Fruit fly (Drosophila melanogaster) whole organism, embryonic: ENCODE measurements around the gene CG31100.

ENCODE experiments used
- CG12769 ChIP-seq: fragments of 200-800 bp; sonication (Bioruptor generic); optimal IDR thresholded peaks from 2 replicates; lab custom pipeline; 2019; ENCODE audit warnings: missing biosample characterization, mild to moderate bottlenecking, missing genetic modification characterization, moderate library complexity
- CG13424 ChIP-seq: fragments of 200-800 bp; sonication (Bioruptor generic); optimal IDR thresholded peaks from 2 replicates; lab custom pipeline; 2019; ENCODE audit warnings: missing biosample characterization, mild to moderate bottlenecking, missing genetic modification characterization, moderate library complexity
- CG14667 ChIP-seq: fragments of 200-800 bp; sonication (Bioruptor generic); IDR thresholded peaks from 2 replicates; pipeline ENCODE4 v1.3.6; 2022; ENCODE audit warnings: missing biosample characterization, missing genetic modification characterization
- CG2875 ChIP-seq: fragments of 200-800 bp; sonication (Bioruptor generic); optimal IDR thresholded peaks from 2 replicates; lab custom pipeline; 2017; ENCODE audit warnings: missing biosample characterization, mild to moderate bottlenecking, missing genetic modification characterization, missing genetic modification reagents
- CG34224 ChIP-seq: fragments of 200-800 bp; sonication (Bioruptor generic); IDR thresholded peaks from 3 replicates; pipeline ENCODE4 v1.3.6; 2022; ENCODE audit warnings: missing biosample characterization, missing genetic modification characterization; ENCODE audit not compliant: partially characterized antibody
- CG4360 ChIP-seq: fragments of 200-800 bp; sonication (Bioruptor generic); IDR thresholded peaks from 2 replicates; pipeline ENCODE4 v1.3.6; 2022; ENCODE audit warnings: missing biosample characterization, missing genetic modification characterization
- CG6689 ChIP-seq: fragments of 200-800 bp; sonication (Bioruptor generic); IDR thresholded peaks from 2 replicates; pipeline ENCODE4 v1.3.6; 2022; ENCODE audit warnings: missing biosample characterization, missing genetic modification characterization
- CG7745 ChIP-seq: fragments of 200-800 bp; sonication (Bioruptor generic); optimal IDR thresholded peaks from 2 replicates; lab custom pipeline; 2018; ENCODE audit warnings: missing biosample characterization, mild to moderate bottlenecking, missing genetic modification characterization, moderate library complexity
- Doc3 ChIP-seq: fragments of 200-800 bp; sonication (Bioruptor generic); IDR thresholded peaks from 3 replicates; pipeline ENCODE4 v1.3.6; 2022; ENCODE audit warnings: missing biosample characterization, missing genetic modification characterization; ENCODE audit not compliant: partially characterized antibody
- Eip74EF ChIP-seq, 2 experiments: fragments of 200-800 bp in 1 of 2; fragments of >200 bp in 1 of 2; sonication (Bioruptor generic) in 1 of 2; optimal IDR thresholded peaks; 2 replicates each; lab custom pipeline; 2017 to 2019; ENCODE audit warnings: missing biosample characterization in 2 of 2, missing genetic modification characterization in 2 of 2, mild to moderate bottlenecking in 1 of 2, moderate library complexity in 1 of 2
- Hey ChIP-seq: fragments of 200-800 bp; sonication (Bioruptor generic); optimal IDR thresholded peaks from 3 replicates; lab custom pipeline; 2018; ENCODE audit warnings: missing biosample characterization, mild to moderate bottlenecking, missing genetic modification characterization
- Hr78 ChIP-seq, 2 experiments: fragments of 200-800 bp in 1 of 2; fragments of >200 bp in 1 of 2; sonication (Bioruptor generic) in 1 of 2; optimal IDR thresholded peaks; 2 replicates each; lab custom pipeline; 2017 to 2019; ENCODE audit warnings: missing biosample characterization in 2 of 2, missing genetic modification characterization in 2 of 2, mild to moderate bottlenecking in 1 of 2, moderate library complexity in 1 of 2
- Nf-YA ChIP-seq: fragments of 200-800 bp; sonication (Bioruptor generic); IDR thresholded peaks from 2 replicates; pipeline ENCODE4 v1.3.6; 2022; ENCODE audit warnings: missing biosample characterization, missing genetic modification characterization
- Ptx1 ChIP-seq: fragments of 200-800 bp; sonication (Bioruptor generic); IDR thresholded peaks from 2 replicates; pipeline ENCODE4 v1.3.6; 2022; ENCODE audit warnings: missing biosample characterization, missing genetic modification characterization
- Taf1 ChIP-seq: fragments of 200-800 bp; sonication (Bioruptor generic); IDR thresholded peaks from 2 replicates; pipeline ENCODE4 v1.3.6; 2022; ENCODE audit warnings: missing biosample characterization, missing genetic modification characterization
- Vsx1 ChIP-seq: fragments of 200-800 bp; sonication (Bioruptor generic); optimal IDR thresholded peaks from 2 replicates; lab custom pipeline; 2017; ENCODE audit warnings: missing biosample characterization, mild to moderate bottlenecking, missing genetic modification characterization, missing genetic modification reagents
- abd-A ChIP-seq: fragments of 200-800 bp; sonication (Bioruptor generic); optimal IDR thresholded peaks from 3 replicates; lab custom pipeline; 2019; ENCODE audit warnings: missing biosample characterization, mild to moderate bottlenecking, missing genetic modification characterization, moderate library complexity
- ash1 ChIP-seq: fragments of 200-800 bp; sonication (Bioruptor generic); optimal IDR thresholded peaks from 2 replicates; lab custom pipeline; 2018; ENCODE audit warnings: missing biosample characterization, mild to moderate bottlenecking, missing genetic modification characterization
- ato ChIP-seq: fragments of 200-800 bp; sonication (Bioruptor generic); IDR thresholded peaks from 2 replicates; pipeline ENCODE4 v1.3.6; 2022; ENCODE audit warnings: missing biosample characterization, missing genetic modification characterization; ENCODE audit not compliant: partially characterized antibody
- bigmax ChIP-seq: fragments of 200-800 bp; sonication (Bioruptor generic); optimal IDR thresholded peaks from 2 replicates; lab custom pipeline; 2018; ENCODE audit warnings: missing biosample characterization, mild to moderate bottlenecking, missing genetic modification characterization
- cas ChIP-seq: fragments of 200-800 bp; sonication (Bioruptor generic); IDR thresholded peaks from 2 replicates; pipeline ENCODE4 v1.3.6; 2022; ENCODE audit warnings: missing biosample characterization, missing genetic modification characterization
- chinmo ChIP-seq: fragments of 200-800 bp; sonication (Bioruptor generic); IDR thresholded peaks from 4 replicates; pipeline ENCODE4 v1.3.6; 2022; ENCODE audit warnings: missing biosample characterization, missing genetic modification characterization; ENCODE audit not compliant: partially characterized antibody
- chm ChIP-seq: fragments of 200-800 bp; sonication (Bioruptor generic); IDR thresholded peaks from 2 replicates; pipeline ENCODE4 v1.3.6; 2022; ENCODE audit warnings: missing biosample characterization, missing genetic modification characterization
- ci ChIP-seq: fragments of 200-800 bp; sonication (Bioruptor generic); IDR thresholded peaks from 3 replicates; pipeline ENCODE4 v1.3.6; 2022; ENCODE audit warnings: missing biosample characterization, missing genetic modification characterization
- corto ChIP-seq: fragments of 200-800 bp; sonication (Bioruptor generic); optimal IDR thresholded peaks from 2 replicates; lab custom pipeline; 2016; ENCODE audit warnings: missing biosample characterization, mild to moderate bottlenecking, missing genetic modification characterization, moderate library complexity
- crol ChIP-seq: fragments of 200-800 bp; sonication (Bioruptor generic); IDR thresholded peaks from 2 replicates; pipeline ENCODE4 v1.3.6; 2022; ENCODE audit warnings: missing biosample characterization, missing genetic modification characterization
- cwo ChIP-seq: fragments of 200-800 bp; sonication (Bioruptor generic); optimal IDR thresholded peaks from 3 replicates; lab custom pipeline; 2017; ENCODE audit warnings: missing biosample characterization, missing genetic modification characterization, mild to moderate bottlenecking, moderate library complexity, missing genetic modification reagents
- esg ChIP-seq: fragments of 200-800 bp; sonication (Bioruptor generic); conservative IDR thresholded peaks from 2 replicates; pipeline ENCODE4 v1.3.6; 2022; ENCODE audit warnings: missing biosample characterization, missing genetic modification characterization
- fd64A ChIP-seq: fragments of 200-800 bp; sonication (Bioruptor generic); optimal IDR thresholded peaks from 3 replicates; lab custom pipeline; 2018; ENCODE audit warnings: missing biosample characterization, mild to moderate bottlenecking, missing genetic modification characterization
- gem ChIP-seq: fragments of 200-800 bp; sonication (Bioruptor generic); optimal IDR thresholded peaks from 2 replicates; lab custom pipeline; 2019; ENCODE audit warnings: missing biosample characterization, mild to moderate bottlenecking, missing genetic modification characterization, moderate library complexity
- grn ChIP-seq: fragments of 200-800 bp; sonication (Bioruptor generic); optimal IDR thresholded peaks from 3 replicates; lab custom pipeline; 2017; ENCODE audit warnings: missing biosample characterization, missing genetic modification characterization
- kah ChIP-seq: fragments of 200-800 bp; sonication (Bioruptor generic); optimal IDR thresholded peaks from 2 replicates; lab custom pipeline; 2018; ENCODE audit warnings: missing biosample characterization, mild to moderate bottlenecking, missing genetic modification characterization
- klu ChIP-seq: fragments of 200-800 bp; sonication (Bioruptor generic); IDR thresholded peaks from 2 replicates; pipeline ENCODE4 v1.3.6; 2022; ENCODE audit warnings: missing biosample characterization, missing genetic modification characterization
- kni ChIP-seq: fragments of 200-800 bp; sonication (Bioruptor generic); optimal IDR thresholded peaks from 3 replicates; lab custom pipeline; 2017; ENCODE audit warnings: mild to moderate bottlenecking, missing biosample characterization, missing genetic modification reagents, missing genetic modification characterization
- nerfin-1 ChIP-seq: fragments of 200-800 bp; sonication (Bioruptor generic); optimal IDR thresholded peaks from 3 replicates; lab custom pipeline; 2019; ENCODE audit warnings: missing biosample characterization, mild to moderate bottlenecking, missing genetic modification characterization, moderate library complexity
- prd ChIP-seq, 3 experiments: fragments of >200 bp in 2 of 3; fragments of 200-800 bp in 1 of 3; sonication (Bioruptor generic) in 1 of 3; optimal IDR thresholded peaks in 2 of 3; IDR thresholded peaks in 1 of 3; 2 replicates in 2 of 3; 3 replicates in 1 of 3; pipeline versions ENCODE4 v1.3.6 to Lab custom; 2017 to 2022; ENCODE audit warnings: missing biosample characterization in 1 of 3, missing genetic modification characterization in 1 of 3
- pros ChIP-seq: fragments of 200-800 bp; sonication (Bioruptor generic); optimal IDR thresholded peaks from 3 replicates; lab custom pipeline; 2019; ENCODE audit warnings: missing biosample characterization, mild to moderate bottlenecking, missing genetic modification characterization, moderate library complexity
- ranshi ChIP-seq: fragments of 200-800 bp; sonication (Bioruptor generic); IDR thresholded peaks from 2 replicates; pipeline ENCODE4 v1.3.6; 2022; ENCODE audit warnings: missing biosample characterization, missing genetic modification characterization
- run ChIP-seq: fragments of 200-800 bp; sonication (Bioruptor generic); optimal IDR thresholded peaks from 3 replicates; lab custom pipeline; 2018; ENCODE audit warnings: missing biosample characterization, mild to moderate bottlenecking, missing genetic modification characterization
- sc ChIP-seq, 3 experiments: fragments of >200 bp in 2 of 3; fragments of 200-800 bp in 1 of 3; sonication (Bioruptor generic) in 1 of 3; optimal IDR thresholded peaks; 2 replicates in 2 of 3; 3 replicates in 1 of 3; lab custom pipeline; 2017; ENCODE audit warnings: mild to moderate bottlenecking in 1 of 3, missing biosample characterization in 1 of 3, missing genetic modification characterization in 1 of 3, missing genetic modification reagents in 1 of 3
- sd ChIP-seq: fragments of 200-800 bp; sonication (Bioruptor generic); optimal IDR thresholded peaks from 3 replicates; lab custom pipeline; 2018; ENCODE audit warnings: missing biosample characterization, mild to moderate bottlenecking, missing genetic modification characterization, moderate library complexity
- shn ChIP-seq: fragments of 200-800 bp; sonication (Bioruptor generic); optimal IDR thresholded peaks from 3 replicates; lab custom pipeline; 2016; ENCODE audit warnings: missing biosample characterization, missing genetic modification characterization
- sqz ChIP-seq: fragments of 200-800 bp; sonication (Bioruptor generic); optimal IDR thresholded peaks from 3 replicates; lab custom pipeline; 2018; ENCODE audit warnings: missing biosample characterization, mild to moderate bottlenecking, missing genetic modification characterization
- ttk ChIP-seq: fragments of 200-800 bp; sonication (Bioruptor generic); IDR thresholded peaks from 2 replicates; pipeline ENCODE4 v2.1.2; 2022; ENCODE audit warnings: missing biosample characterization, missing genetic modification characterization
- vvl ChIP-seq: fragments of 200-800 bp; sonication (Bioruptor generic); IDR thresholded peaks from 2 replicates; pipeline ENCODE4 v1.3.6; 2022; ENCODE audit warnings: missing biosample characterization, missing genetic modification characterization
- z ChIP-seq: fragments of 200-800 bp; sonication (Bioruptor generic); IDR thresholded peaks from 3 replicates; pipeline ENCODE4 v1.3.6; 2022; ENCODE audit warnings: missing biosample characterization, missing genetic modification characterization

The CG31100 gene

dm6 chr3R:9028690-9029089 lies 25.2 kb upstream of the CG31100 start (continued):
- TF ChIP-seq CG34224 (GFP tag; lab: Robert Waterston, UW) (no peak), chm (GFP tag; lab: Robert Waterston, UW) (0 out of 2 replicates have a peak, but pooled peaks have one; percentile 29), kah (GFP tag; lab: Kevin White, UChicago) (peak; percentile 27), CG12769 (tag; lab: Kevin White, UChicago) (peak; percentile 72), fd64A (peak; percentile 43), CG7745 (tag; lab: Kevin White, UChicago) (peak; percentile 92), z (GFP tag; lab: Robert Waterston, UW) (peak; percentile 60; the same call in 1 of the 3 replicates), crol (GFP tag; lab: Robert Waterston, UW) (peak; percentile 21; the same call in 1 of the 2 replicates), CG13424 (no peak), sd (peak; percentile 49), Hey (no peak), abd-A (peak; percentile 83), sc (optimal IDR thresholded peaks at IDR 0.05; lab: Kevin White, UChicago) (no peak), sc (GFP tag; optimal IDR thresholded peaks at IDR 0.05; lab: Kevin White, UChicago) (no peak), ci (GFP tag; lab: Robert Waterston, UW) (peak; percentile 53; the same call in 1 of the 3 replicates), bigmax (no peak), pros (GFP tag; lab: Kevin White, UChicago) (peak; percentile 58), sqz (GFP tag; lab: Kevin White, UChicago) (peak; percentile 34), Vsx1 (peak; percentile 87), Ptx1 (GFP tag; lab: Robert Waterston, UW) (no peak)

- peak; percentile 32 for TF ChIP-seq sd
- peak; percentile 73 for TF ChIP-seq abd-A
- peak; percentile 62; the same call in 1 of the 2 replicates for TF ChIP-seq vvl (GFP tag; lab: Robert Waterston, UW)
- peak; percentile 78 for TF ChIP-seq kni (GFP tag; lab: Kevin White, UChicago)
- TF ChIP-seq run (tag; lab: Kevin White, UChicago): no peak
- no peak for TF ChIP-seq CG14667 (GFP tag; lab: Robert Waterston, UW)
- peak; percentile 62 for TF ChIP-seq pros (GFP tag; lab: Kevin White, UChicago)
- no peak for TF ChIP-seq prd (optimal IDR thresholded peaks at IDR 0.05; lab: Kevin White, UChicago)
- peak; percentile 10; the same call in 1 of the 3 replicates for TF ChIP-seq prd (GFP tag; IDR thresholded peaks at IDR 0.05; lab: Robert Waterston, UW)
- no peak for TF ChIP-seq cas (GFP tag; lab: Robert Waterston, UW)
- TF ChIP-seq Hey: peak; percentile 98
- TF ChIP-seq ttk (GFP tag; lab: Robert Waterston, UW): no peak
- TF ChIP-seq CG2875 (GFP tag; lab: Kevin White, UChicago): no peak
- no peak for TF ChIP-seq Doc3 (GFP tag; lab: Robert Waterston, UW)
- TF ChIP-seq Taf1 (GFP tag; lab: Robert Waterston, UW): no peak
- peak; percentile 18 for TF ChIP-seq ash1
- TF ChIP-seq chinmo (GFP tag; lab: Robert Waterston, UW): 0 out of 4 replicates have a peak, but pooled peaks have one; percentile 29
- no peak for TF ChIP-seq shn
- no peak for TF ChIP-seq klu
- TF ChIP-seq CG4360: peak; percentile 36; the same call in 1 of the 2 replicates
- peak; percentile 33; the same call in 1 of the 2 replicates for TF ChIP-seq crol (GFP tag; lab: Robert Waterston, UW)
- TF ChIP-seq ranshi (GFP tag; lab: Robert Waterston, UW): no peak
- no peak for TF ChIP-seq corto
- no peak for TF ChIP-seq ato (GFP tag; lab: Robert Waterston, UW)
- peak in 1 of 2 experiments; percentile 98 for TF ChIP-seq Hr78 (GFP tag; optimal IDR thresholded peaks at IDR 0.05; lab: Kevin White, UChicago)
- TF ChIP-seq gem (tag; lab: Kevin White, UChicago): no peak
- TF ChIP-seq cwo (GFP tag; lab: Kevin White, UChicago): peak; percentile 88
- no peak for TF ChIP-seq grn (GFP tag; lab: Kevin White, UChicago)
- peak in 1 of 2 experiments; percentile 75 for TF ChIP-seq Eip74EF (GFP tag; optimal IDR thresholded peaks at IDR 0.05; lab: Kevin White, UChicago)
- TF ChIP-seq Nf-YA: peak; percentile 7; the same call in 1 of the 2 replicates
- TF ChIP-seq esg (GFP tag; lab: Robert Waterston, UW): no peak
- TF ChIP-seq CG6689 (GFP tag; lab: Robert Waterston, UW): no peak
- TF ChIP-seq nerfin-1 (tag; lab: Kevin White, UChicago): peak; percentile 0
Measured at dm6 chr3R:9027082-9027481, 23.6 kb upstream of the CG31100 start.
